Fruit fly (Drosophila melanogaster) whole organism: Measurements from ENCODE around the gene Myo31DF.

ENCODE experiments used
- pan ChIP-seq: fragments of >200 bp; optimal IDR thresholded peaks from 2 replicates; lab custom pipeline; 2017
- psq ChIP-seq: fragments of >200 bp; optimal IDR thresholded peaks from 2 replicates; lab custom pipeline; 2017

dm6 chr2L:10474268-10474678 lies 32.3 kb downstream of the Myo31DF start, which contains the start of gene RluA-1:
- TF ChIP-seq psq (lab: Kevin White, UChicago), result no peak
- TF ChIP-seq pan (lab: Kevin White, UChicago), result no peak
